Worm (Caenorhabditis elegans) whole organism, early embryonic: ENCODE results near the gene mob-2.

Source experiments
- B0310.2 ChIP-seq: sonication (generic microtip); optimal IDR thresholded peaks from 2 replicates; lab custom pipeline; 2016; ENCODE audit warnings: mild to moderate bottlenecking, missing genetic modification characterization, missing compliant biosample characterization
- ama-1 ChIP-seq: fragments of 150-350 bp; optimal IDR thresholded peaks from 2 replicates; lab custom pipeline; 2014
- ceh-36 ChIP-seq: sonication (generic microtip); optimal IDR thresholded peaks from 2 replicates; lab custom pipeline; 2016; ENCODE audit warnings: missing genetic modification characterization, inconsistent platforms, missing compliant biosample characterization
- ets-7 ChIP-seq: sonication (generic microtip); optimal IDR thresholded peaks from 2 replicates; lab custom pipeline; 2016; ENCODE audit warnings: missing genotype, missing genetic modification characterization, missing compliant biosample characterization
- sea-1 ChIP-seq: fragments of 200-800 bp; sonication (Bioruptor generic); conservative IDR thresholded peaks from 2 replicates; pipeline ENCODE4 v1.3.6; 2022; ENCODE audit warnings: missing genetic modification characterization, missing compliant biosample characterization

DNA sequence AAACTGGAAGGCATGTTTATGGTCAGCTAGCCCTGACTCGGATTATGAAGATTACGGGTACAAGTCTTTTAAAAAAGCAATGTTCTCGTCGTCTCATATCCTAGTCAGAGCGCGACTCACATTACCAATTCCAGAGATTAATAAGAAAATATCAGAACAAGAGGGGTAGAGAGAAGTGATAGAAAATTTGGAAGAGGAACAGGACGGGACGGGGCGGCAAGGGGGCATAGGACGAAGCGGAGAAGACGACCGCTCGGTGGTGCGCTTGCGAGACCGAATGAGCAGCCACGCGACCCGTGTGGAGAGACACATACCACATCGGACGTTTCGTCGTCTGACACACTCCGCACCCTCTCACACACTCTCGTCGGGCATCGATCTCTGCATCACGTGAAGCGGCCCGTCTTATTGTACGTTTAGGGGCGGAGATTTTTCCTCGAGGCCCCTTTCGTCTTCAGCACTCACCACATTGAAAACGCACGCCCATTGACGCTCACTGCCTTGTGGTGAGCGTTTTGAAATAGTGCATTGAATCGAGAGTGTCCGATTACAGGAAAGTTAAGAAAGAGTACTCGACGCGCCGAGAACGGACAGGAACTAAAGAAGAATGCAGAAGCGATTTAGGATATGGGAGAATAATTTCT lies 24.8 kb downstream of the mob-2 start:
- TF ChIP-seq sea-1 (GFP tag; lab: Robert Waterston, UW) = 0 out of 2 replicates have a peak, but pooled peaks have one; percentile 27
- TF ChIP-seq ama-1 (lab: Kevin White, UChicago) = peak; percentile 90
- TF ChIP-seq B0310.2 (tag; lab: Kevin White, UChicago) = peak; percentile 55
- peak; percentile 26 for TF ChIP-seq ets-7 (tag; lab: Kevin White, UChicago)
- peak; percentile 82 for TF ChIP-seq ceh-36
